Fruit fly (Drosophila melanogaster) whole organism, embryonic: ENCODE data around the gene pigs.
A peak's percentile ranks its signal among the peaks of the same experiment; 100 is the strongest.

ENCODE experiments used
- CG11560 ChIP-seq: fragments of 200-800 bp; sonication (Bioruptor generic); IDR thresholded peaks from 3 replicates; pipeline ENCODE4 v1.3.6; 2022; ENCODE audit warnings: missing biosample characterization, missing genetic modification characterization
- CG14710 ChIP-seq: fragments of 200-800 bp; sonication (Bioruptor generic); optimal IDR thresholded peaks from 3 replicates; lab custom pipeline; 2019; ENCODE audit warnings: missing biosample characterization, mild to moderate bottlenecking, missing genetic modification characterization, moderate library complexity
- CG14860 ChIP-seq: fragments of 200-800 bp; sonication (Bioruptor generic); IDR thresholded peaks from 3 replicates; pipeline ENCODE4 v1.3.6; 2022; ENCODE audit warnings: missing biosample characterization, missing genetic modification characterization; ENCODE audit not compliant: partially characterized antibody
- CG15479 ChIP-seq: fragments of 200-800 bp; sonication (Bioruptor generic); optimal IDR thresholded peaks from 3 replicates; lab custom pipeline; 2019; ENCODE audit warnings: missing biosample characterization, mild to moderate bottlenecking, missing genetic modification characterization, moderate library complexity
- CG17829 ChIP-seq: fragments of 200-800 bp; optimal IDR thresholded peaks from 2 replicates; lab custom pipeline; 2019; ENCODE audit warnings: missing biosample characterization, mild to moderate bottlenecking, missing genetic modification characterization, moderate library complexity
- CG2129 ChIP-seq: fragments of 200-800 bp; sonication (Bioruptor generic); IDR thresholded peaks from 2 replicates; pipeline ENCODE4 v1.3.6; 2022; ENCODE audit warnings: missing biosample characterization, missing genetic modification characterization; ENCODE audit not compliant: partially characterized antibody
- CG2202 ChIP-seq: fragments of 200-800 bp; sonication (Bioruptor generic); optimal IDR thresholded peaks from 2 replicates; lab custom pipeline; 2018; ENCODE audit warnings: missing biosample characterization, mild to moderate bottlenecking, missing genetic modification characterization
- CG30020 ChIP-seq: fragments of 200-800 bp; optimal IDR thresholded peaks from 2 replicates; lab custom pipeline; 2019; ENCODE audit warnings: missing biosample characterization, mild to moderate bottlenecking, missing genetic modification characterization, moderate library complexity
- CG31441 ChIP-seq: fragments of 200-800 bp; sonication (Bioruptor generic); IDR thresholded peaks from 2 replicates; pipeline ENCODE4 v1.3.6; 2022; ENCODE audit warnings: missing biosample characterization, missing genetic modification characterization
- CG3163 ChIP-seq: fragments of 200-800 bp; sonication (Bioruptor generic); optimal IDR thresholded peaks from 3 replicates; lab custom pipeline; 2016; ENCODE audit warnings: missing biosample characterization, missing genetic modification characterization
- CG4730 ChIP-seq: fragments of 200-800 bp; sonication (Bioruptor generic); IDR thresholded peaks from 2 replicates; pipeline ENCODE4 v1.3.6; 2022; ENCODE audit warnings: missing biosample characterization, missing genetic modification characterization
- CG6689 ChIP-seq: fragments of 200-800 bp; sonication (Bioruptor generic); IDR thresholded peaks from 2 replicates; pipeline ENCODE4 v1.3.6; 2022; ENCODE audit warnings: missing biosample characterization, missing genetic modification characterization
- CG8290 ChIP-seq, 3 experiments: fragments of 200-800 bp; sonication (Bioruptor generic); optimal IDR thresholded peaks; 2 replicates each; lab custom pipeline; 2016 to 2019; ENCODE audit warnings: missing biosample characterization in 3 of 3, missing genetic modification characterization in 3 of 3, mild to moderate bottlenecking in 2 of 3, moderate library complexity in 1 of 3
- CG8359 ChIP-seq: fragments of 200-800 bp; sonication (Bioruptor generic); optimal IDR thresholded peaks from 2 replicates; lab custom pipeline; 2017; ENCODE audit warnings: missing biosample characterization, mild to moderate bottlenecking, missing genetic modification characterization, borderline replicate concordance
- CG8765 ChIP-seq: fragments of 200-800 bp; sonication (Bioruptor generic); IDR thresholded peaks from 2 replicates; pipeline ENCODE4 v1.3.6; 2022; ENCODE audit warnings: missing biosample characterization, missing genetic modification characterization
- CG9609 ChIP-seq: fragments of 200-800 bp; sonication (Bioruptor generic); optimal IDR thresholded peaks from 3 replicates; lab custom pipeline; 2016; ENCODE audit warnings: missing biosample characterization, missing genetic modification characterization
- CG9727 ChIP-seq: fragments of 200-800 bp; sonication (Bioruptor generic); optimal IDR thresholded peaks from 3 replicates; lab custom pipeline; 2017; ENCODE audit warnings: missing biosample characterization, mild to moderate bottlenecking, missing genetic modification characterization
- D19A ChIP-seq: fragments of 200-800 bp; optimal IDR thresholded peaks from 3 replicates; lab custom pipeline; 2019; ENCODE audit warnings: missing biosample characterization, mild to moderate bottlenecking, missing genetic modification characterization, moderate library complexity
- HmgD ChIP-seq: fragments of 200-800 bp; sonication (Bioruptor generic); optimal IDR thresholded peaks from 3 replicates; lab custom pipeline; 2016; ENCODE audit warnings: missing biosample characterization, missing genetic modification characterization
- Nf-YC ChIP-seq: fragments of 200-800 bp; optimal IDR thresholded peaks from 3 replicates; lab custom pipeline; 2019; ENCODE audit warnings: missing biosample characterization, mild to moderate bottlenecking, missing genetic modification characterization, moderate library complexity
- Rx ChIP-seq: fragments of 200-800 bp; sonication (Bioruptor generic); IDR thresholded peaks from 2 replicates; pipeline ENCODE4 v1.3.6; 2022; ENCODE audit warnings: missing biosample characterization, missing genetic modification characterization
- Six4 ChIP-seq: fragments of 200-800 bp; sonication (Bioruptor generic); optimal IDR thresholded peaks from 2 replicates; lab custom pipeline; 2016; ENCODE audit warnings: missing biosample characterization, missing genetic modification characterization
- Sox100B ChIP-seq: fragments of 200-800 bp; sonication (Bioruptor generic); optimal IDR thresholded peaks from 3 replicates; lab custom pipeline; 2018; ENCODE audit warnings: missing biosample characterization, mild to moderate bottlenecking, missing genetic modification characterization
- Xrp1 ChIP-seq: fragments of 200-800 bp; sonication (Bioruptor generic); IDR thresholded peaks from 2 replicates; pipeline ENCODE4 v1.3.6; 2022; ENCODE audit warnings: missing biosample characterization, missing genetic modification characterization
- ash1 ChIP-seq: fragments of 200-800 bp; sonication (Bioruptor generic); optimal IDR thresholded peaks from 2 replicates; lab custom pipeline; 2018; ENCODE audit warnings: missing biosample characterization, mild to moderate bottlenecking, missing genetic modification characterization
- ato ChIP-seq: fragments of 200-800 bp; sonication (Bioruptor generic); IDR thresholded peaks from 2 replicates; pipeline ENCODE4 v1.3.6; 2022; ENCODE audit warnings: missing biosample characterization, missing genetic modification characterization; ENCODE audit not compliant: partially characterized antibody
- az2 ChIP-seq: fragments of 200-800 bp; sonication (Bioruptor generic); optimal IDR thresholded peaks from 3 replicates; lab custom pipeline; 2016; ENCODE audit warnings: missing biosample characterization, missing genetic modification characterization
- chn ChIP-seq: fragments of 200-800 bp; sonication (Bioruptor generic); optimal IDR thresholded peaks from 2 replicates; lab custom pipeline; 2016; ENCODE audit warnings: missing biosample characterization, missing genetic modification characterization
- dan ChIP-seq: fragments of 200-800 bp; sonication (Bioruptor generic); IDR thresholded peaks from 2 replicates; pipeline ENCODE4 v1.3.6; 2022; ENCODE audit warnings: missing biosample characterization, missing genetic modification characterization
- danr ChIP-seq: fragments of 200-800 bp; sonication (Bioruptor generic); IDR thresholded peaks from 2 replicates; pipeline ENCODE4 v1.3.6; 2022; ENCODE audit warnings: missing biosample characterization, missing genetic modification characterization
- dati ChIP-seq: fragments of 200-800 bp; sonication (Bioruptor generic); IDR thresholded peaks from 2 replicates; pipeline ENCODE4 v1.3.6; 2022; ENCODE audit warnings: missing biosample characterization, missing genetic modification characterization
- esg ChIP-seq: fragments of 200-800 bp; sonication (Bioruptor generic); conservative IDR thresholded peaks from 2 replicates; pipeline ENCODE4 v1.3.6; 2022; ENCODE audit warnings: missing biosample characterization, missing genetic modification characterization
- exex ChIP-seq: fragments of 200-800 bp; sonication (Bioruptor generic); optimal IDR thresholded peaks from 4 replicates; lab custom pipeline; 2018; ENCODE audit warnings: missing biosample characterization, mild to moderate bottlenecking, missing genetic modification characterization, moderate library complexity
- fd96Cb ChIP-seq: fragments of 200-800 bp; sonication (Bioruptor generic); optimal IDR thresholded peaks from 2 replicates; lab custom pipeline; 2018; ENCODE audit warnings: missing biosample characterization, mild to moderate bottlenecking, missing genetic modification characterization, moderate library complexity
- fru ChIP-seq: fragments of >200 bp; optimal IDR thresholded peaks from 2 replicates; lab custom pipeline; 2017
- gem ChIP-seq: fragments of 200-800 bp; sonication (Bioruptor generic); optimal IDR thresholded peaks from 2 replicates; lab custom pipeline; 2019; ENCODE audit warnings: missing biosample characterization, mild to moderate bottlenecking, missing genetic modification characterization, moderate library complexity
- ham ChIP-seq: fragments of 200-800 bp; sonication (Bioruptor generic); IDR thresholded peaks from 2 replicates; pipeline ENCODE4 v1.3.6; 2022; ENCODE audit warnings: missing biosample characterization, missing genetic modification characterization
- hth ChIP-seq: fragments of >200 bp; optimal IDR thresholded peaks from 2 replicates; lab custom pipeline; 2017; ENCODE audit warnings: inconsistent platforms
- insv ChIP-seq, 2 experiments: fragments of 200-800 bp; sonication (Bioruptor generic); optimal IDR thresholded peaks; 3 replicates each; lab custom pipeline; 2016 to 2018; ENCODE audit warnings: missing biosample characterization in 2 of 2, missing genetic modification characterization in 2 of 2
- kay ChIP-seq: fragments of 200-800 bp; sonication (Bioruptor generic); optimal IDR thresholded peaks from 2 replicates; lab custom pipeline; 2016; ENCODE audit warnings: missing biosample characterization, missing genetic modification characterization
- lilli ChIP-seq: fragments of 200-800 bp; sonication (Bioruptor generic); optimal IDR thresholded peaks from 3 replicates; lab custom pipeline; 2016; ENCODE audit warnings: missing biosample characterization, missing genetic modification characterization
- lola ChIP-seq, 3 experiments: fragments of >200 bp in 2 of 3; fragments of 200-800 bp in 1 of 3; sonication (Bioruptor generic) in 1 of 3; optimal IDR thresholded peaks; 2 replicates each; lab custom pipeline; 2017 to 2019; ENCODE audit warnings: missing biosample characterization in 3 of 3, missing genetic modification characterization in 3 of 3, mild to moderate bottlenecking in 1 of 3, moderate library complexity in 1 of 3
- nerfin-1 ChIP-seq: fragments of 200-800 bp; sonication (Bioruptor generic); optimal IDR thresholded peaks from 3 replicates; lab custom pipeline; 2019; ENCODE audit warnings: missing biosample characterization, mild to moderate bottlenecking, missing genetic modification characterization, moderate library complexity
- pita ChIP-seq: fragments of 200-800 bp; sonication (Bioruptor generic); optimal IDR thresholded peaks from 2 replicates; lab custom pipeline; 2017; ENCODE audit warnings: missing biosample characterization, mild to moderate bottlenecking, missing genetic modification characterization
- repo ChIP-seq: fragments of 200-800 bp; sonication (Bioruptor generic); optimal IDR thresholded peaks from 2 replicates; lab custom pipeline; 2016; ENCODE audit warnings: missing biosample characterization, missing genetic modification characterization
- run ChIP-seq: fragments of 200-800 bp; sonication (Bioruptor generic); optimal IDR thresholded peaks from 3 replicates; lab custom pipeline; 2018; ENCODE audit warnings: missing biosample characterization, mild to moderate bottlenecking, missing genetic modification characterization
- schlank ChIP-seq: fragments of 200-800 bp; sonication (Bioruptor generic); optimal IDR thresholded peaks from 2 replicates; lab custom pipeline; 2018; ENCODE audit warnings: missing biosample characterization, mild to moderate bottlenecking, missing genetic modification characterization
- sqz ChIP-seq: fragments of 200-800 bp; sonication (Bioruptor generic); optimal IDR thresholded peaks from 3 replicates; lab custom pipeline; 2018; ENCODE audit warnings: missing biosample characterization, mild to moderate bottlenecking, missing genetic modification characterization
- sr ChIP-seq: fragments of 200-800 bp; sonication (Bioruptor generic); IDR thresholded peaks from 3 replicates; pipeline ENCODE4 v1.3.6; 2022; ENCODE audit warnings: missing biosample characterization, missing genetic modification characterization
- vvl ChIP-seq: fragments of 200-800 bp; sonication (Bioruptor generic); IDR thresholded peaks from 2 replicates; pipeline ENCODE4 v1.3.6; 2022; ENCODE audit warnings: missing biosample characterization, missing genetic modification characterization

pigs gene

DNA sequence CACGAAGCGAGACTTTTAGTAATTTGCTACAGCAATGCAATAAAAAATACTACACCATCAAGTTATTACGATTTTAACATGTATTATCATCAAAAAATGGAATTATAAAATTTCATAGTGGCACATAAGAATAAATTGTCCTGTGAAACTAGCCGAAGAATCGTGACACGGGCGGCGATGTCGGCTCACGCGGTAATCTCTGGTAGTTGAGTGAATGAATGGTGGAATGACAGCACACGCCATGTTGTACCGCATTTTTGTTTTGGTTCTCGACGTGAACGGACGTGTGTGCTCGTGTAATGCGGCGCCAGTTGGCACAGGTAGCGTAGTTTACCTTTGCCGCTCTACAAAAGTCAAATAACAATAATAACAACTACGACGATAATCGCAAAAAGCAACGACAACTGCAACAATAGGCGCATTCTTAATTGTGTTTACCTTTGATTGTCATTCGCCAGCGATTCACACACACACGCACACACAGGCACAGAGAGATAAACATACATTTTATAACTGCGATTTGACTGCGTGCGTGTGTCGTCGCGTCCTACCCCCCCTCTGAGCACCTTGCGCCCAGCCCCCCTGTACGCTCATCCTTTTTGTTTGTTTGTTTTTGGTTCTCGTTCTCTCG lies 99.5 kb downstream of the pigs start, which contains the start of gene CG14441 (continued):
- TF ChIP-seq sr (GFP tag; lab: Robert Waterston, UW) (no peak), esg (no peak), Six4 (GFP tag; lab: Kevin White, UChicago) (no peak), CG31441 (peak; percentile 47; the same call in 1 of the 2 replicates), CG14710 (peak; percentile 54), dan (GFP tag; lab: Robert Waterston, UW) (no peak), CG15479 (GFP tag; lab: Kevin White, UChicago) (peak; percentile 78), ato (GFP tag; lab: Robert Waterston, UW) (peak; percentile 92), exex (tag; lab: Kevin White, UChicago) (peak; percentile 49), fru (no peak), lilli (GFP tag; lab: Kevin White, UChicago) (peak; percentile 55), Nf-YC (tag; lab: Kevin White, UChicago) (peak; percentile 60), kay (peak; percentile 1), dati (GFP tag; lab: Robert Waterston, UW) (no peak), CG8290 (GFP tag; optimal IDR thresholded peaks at IDR 0.05; lab: Kevin White, UChicago) (no peak), CG8290 (tag; optimal IDR thresholded peaks at IDR 0.05; lab: Kevin White, UChicago) (peak; percentile 1 to 55), Sox100B (GFP tag; lab: Kevin White, UChicago) (peak; percentile 56), sqz (peak; percentile 30), hth (lab: Kevin White, UChicago) (no peak), pita (GFP tag; lab: Kevin White, UChicago) (no peak), CG3163 (GFP tag; lab: Kevin White, UChicago) (peak; percentile 32), CG9609 (no peak), CG14860 (GFP tag; lab: Robert Waterston, UW) (peak; percentile 97), repo (GFP tag; lab: Kevin White, UChicago) (no peak), danr (GFP tag; lab: Robert Waterston, UW) (no peak), ham (GFP tag; lab: Robert Waterston, UW) (no peak), D19A (tag; lab: Kevin White, UChicago) (peak; percentile 34), Rx (GFP tag; lab: Robert Waterston, UW) (no peak), CG4730 (no peak), Xrp1 (GFP tag; lab: Robert Waterston, UW) (peak; percentile 50), nerfin-1 (tag; lab: Kevin White, UChicago) (peak; percentile 66), CG11560 (tag; lab: Robert Waterston, UW) (no peak), az2 (peak; percentile 21), HmgD (GFP tag; lab: Kevin White, UChicago) (peak; percentile 13), schlank (tag; lab: Kevin White, UChicago) (peak; percentile 21), CG2202 (tag; lab: Kevin White, UChicago) (no peak), insv (GFP tag; optimal IDR thresholded peaks at IDR 0.05; lab: Kevin White, UChicago) (peak in 1 of 2 experiments; percentile 44), lola (GFP tag; optimal IDR thresholded peaks at IDR 0.05; lab: Kevin White, UChicago) (peak in 1 of 3 experiments; percentile 15), CG17829 (tag; lab: Kevin White, UChicago) (peak; percentile 47), CG6689 (GFP tag; lab: Robert Waterston, UW) (no peak), ash1 (GFP tag; lab: Kevin White, UChicago) (no peak), CG2129 (GFP tag; lab: Robert Waterston, UW) (peak; percentile 100), gem (tag; lab: Kevin White, UChicago) (peak; percentile 44), run (tag; lab: Kevin White, UChicago) (no peak), vvl (0 out of 2 replicates have a peak, but pooled peaks have one; percentile 14), CG8359 (GFP tag; lab: Kevin White, UChicago) (no peak), CG9727 (GFP tag; lab: Kevin White, UChicago) (peak; percentile 29), CG8765 (GFP tag; lab: Robert Waterston, UW) (no peak), chn (no peak), CG30020 (peak; percentile 6), fd96Cb (tag; lab: Kevin White, UChicago) (no peak)
